Worm (Caenorhabditis elegans): Measurements from ENCODE around the gene F44E5.15.

The F44E5.15 gene

DNA sequence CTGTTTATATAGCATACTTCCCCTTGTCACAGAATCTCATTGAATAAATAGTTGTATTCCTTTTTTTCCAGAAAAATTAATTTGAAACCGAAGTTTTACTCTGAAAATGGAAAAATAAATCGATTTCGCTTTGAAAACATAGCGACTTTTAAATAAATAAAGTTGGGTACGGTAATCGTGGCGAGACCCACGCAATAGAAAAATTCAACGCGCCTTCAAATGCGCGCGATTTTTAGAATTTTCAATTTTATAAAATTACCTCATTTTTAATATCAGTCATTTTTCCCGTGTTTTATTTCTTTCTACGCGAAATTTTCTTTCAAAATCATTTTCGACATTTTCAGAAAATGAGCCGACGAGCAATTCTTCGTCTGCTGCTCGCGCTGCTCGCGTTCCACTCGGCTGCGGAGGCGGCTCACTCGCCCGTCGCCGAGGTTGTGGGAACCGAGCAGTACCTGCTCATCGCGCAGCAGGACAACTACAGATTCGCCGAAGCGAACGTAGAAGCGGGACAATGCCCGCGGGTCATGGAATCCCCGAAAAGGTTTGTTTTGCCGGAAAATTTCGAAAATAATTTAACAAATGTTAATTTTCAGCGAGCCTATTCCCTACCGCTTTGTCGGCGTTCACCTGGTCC is 45.9 kb upstream of the F44E5.15 start, which contains the start of gene F13D12.5:
Gene F13D12.5 (plus strand): TSS at position 345 of the 637 bp plus-strand sequence.
- TF ChIP-seq ets-4 (GFP tag; optimal IDR thresholded peaks at IDR 0.05) (no peak), mcd-1 (GFP tag; IDR thresholded peaks at IDR 0.05) (peak; percentile 43; the same call in 1 of the 2 replicates), K12H6.12 (tag; optimal IDR thresholded peaks at IDR 0.05) (no peak), B0019.2 (GFP tag; conservative IDR thresholded peaks at IDR 0.05) (peak; percentile 35; the same call in 1 of the 2 replicates), ceh-91 (GFP tag; IDR thresholded peaks at IDR 0.05) (peak; percentile 88), ceh-100 (GFP tag; IDR thresholded peaks at IDR 0.05) (no peak), ceh-58 (GFP tag; IDR thresholded peaks at IDR 0.05) (no peak), athp-1 (tag; optimal IDR thresholded peaks at IDR 0.05) (peak; percentile 32), nhr-120 (GFP tag; IDR thresholded peaks at IDR 0.05) (no peak), cebp-1 (GFP tag; IDR thresholded peaks at IDR 0.05) (no peak), cebp-1 (tag; optimal IDR thresholded peaks at IDR 0.05) (peak; percentile 14), lin-35 (GFP tag; optimal IDR thresholded peaks at IDR 0.05) (peak in 2 of 3 experiments; percentile 5 to 52), egl-18 (GFP tag; IDR thresholded peaks at IDR 0.05) (no peak), snpc-1.3 (tag; optimal IDR thresholded peaks at IDR 0.05; ENCODE audit: insufficient read depth) (peak; percentile 23), hmg-1.2 (GFP tag; IDR thresholded peaks at IDR 0.05) (peak; percentile 18; the same call in 1 of the 2 replicates), zim-3 (tag; optimal IDR thresholded peaks at IDR 0.05) (peak; percentile 44), rpc-1 (optimal IDR thresholded peaks at IDR 0.05) (no peak), rpc-1 (tag; optimal IDR thresholded peaks at IDR 0.05) (no peak), lin-26 (GFP tag; IDR thresholded peaks at IDR 0.05) (0 out of 2 replicates have a peak, but pooled peaks have one; percentile 60), ztf-25 (GFP tag; IDR thresholded peaks at IDR 0.05) (no peak), hsf-1 (GFP tag; IDR thresholded peaks at IDR 0.05) (peak; percentile 61; the same call in 1 of the 2 replicates), sptf-2 (GFP tag; optimal IDR thresholded peaks at IDR 0.05) (no peak), madf-3 (GFP tag; IDR thresholded peaks at IDR 0.05) (peak; percentile 39; the same call in 1 of the 2 replicates), madf-8 (GFP tag; conservative IDR thresholded peaks at IDR 0.05) (peak; percentile 89), nfyb-1 (GFP tag; IDR thresholded peaks at IDR 0.05) (no peak), snpc-1.1 (tag; optimal IDR thresholded peaks at IDR 0.05; ENCODE audit: insufficient read depth) (peak; percentile 38), snpc-4 (GFP tag; optimal IDR thresholded peaks at IDR 0.05) (no peak), snpc-4 (tag; optimal IDR thresholded peaks at IDR 0.05) (peak in 1 of 4 experiments; percentile 1), ztf-18 (tag; optimal IDR thresholded peaks at IDR 0.05) (peak; percentile 6), nfya-1 (tag; optimal IDR thresholded peaks at IDR 0.05; ENCODE audit: borderline replicate concordance, insufficient read depth) (no peak), hlh-12 (tag; optimal IDR thresholded peaks at IDR 0.05) (no peak), C17E4.6 (GFP tag; IDR thresholded peaks at IDR 0.05) (0 out of 2 replicates have a peak, but pooled peaks have one; percentile 9), Y56A3A.18 (GFP tag; IDR thresholded peaks at IDR 0.05) (0 out of 2 replicates have a peak, but pooled peaks have one; percentile 40), gei-17 (GFP tag; optimal IDR thresholded peaks at IDR 0.05) (no peak), hlh-26 (GFP tag; conservative IDR thresholded peaks at IDR 0.05) (no peak), lin-54 (GFP tag; optimal IDR thresholded peaks at IDR 0.05) (peak; percentile 84), lag-1 (GFP tag; IDR thresholded peaks at IDR 0.05) (no peak), madf-6 (GFP tag; IDR thresholded peaks at IDR 0.05) (peak; percentile 94), unc-130 (GFP tag; optimal IDR thresholded peaks at IDR 0.05) (peak; percentile 37), dpl-1 (GFP tag; optimal IDR thresholded peaks at IDR 0.05) (peak; percentile 74), F33H1.4 (GFP tag; IDR thresholded peaks at IDR 0.05) (peak; percentile 95), attf-5 (GFP tag; optimal IDR thresholded peaks at IDR 0.05) (peak; percentile 7), pha-4 (tag; optimal IDR thresholded peaks at IDR 0.05) (no peak), attf-3 (GFP tag; conservative IDR thresholded peaks at IDR 0.05) (peak; percentile 51), ztf-26 (tag; optimal IDR thresholded peaks at IDR 0.05) (no peak), lsl-1 (GFP tag; optimal IDR thresholded peaks at IDR 0.05) (peak; percentile 94), xnd-1 (tag; optimal IDR thresholded peaks at IDR 0.05) (peak; percentile 82), snpc-3.4 (tag; optimal IDR thresholded peaks at IDR 0.05) (peak; percentile 71)
